Worm (Caenorhabditis elegans) whole organism, L1 larva: ENCODE results near the gene frm-3.

ENCODE experiments used
- C34B4.2 ChIP-seq: sonication (generic microtip); optimal IDR thresholded peaks from 2 replicates; lab custom pipeline; 2017; ENCODE audit warnings: mild to moderate bottlenecking, missing genetic modification characterization, missing compliant biosample characterization
- ama-1 ChIP-seq: fragments of 150-350 bp; optimal IDR thresholded peaks from 2 replicates; lab custom pipeline; 2014
- blmp-1 ChIP-seq: fragments of 150-350 bp; optimal IDR thresholded peaks from 2 replicates; lab custom pipeline; 2014; ENCODE audit warnings: missing biosample characterization, missing genetic modification characterization
- ceh-63 ChIP-seq: fragments of 200-800 bp; sonication (Bioruptor generic); optimal IDR thresholded peaks from 2 replicates; lab custom pipeline; 2018; ENCODE audit warnings: mild to moderate bottlenecking, missing genetic modification characterization, missing compliant biosample characterization
- ceh-82 ChIP-seq, 3 experiments: fragments of 150-350 bp in 1 of 3; sonication (generic microtip) in 2 of 3; optimal IDR thresholded peaks; 2 replicates each; lab custom pipeline; 2014 to 2017; ENCODE audit warnings: missing biosample characterization in 3 of 3, missing genetic modification characterization in 3 of 3
- ceh-88 ChIP-seq: fragments of 200-800 bp; sonication (Bioruptor generic); IDR thresholded peaks from 2 replicates; pipeline ENCODE4 v1.3.6; 2022; ENCODE audit warnings: missing genetic modification characterization, missing compliant biosample characterization
- ceh-90 ChIP-seq: sonication (generic microtip); optimal IDR thresholded peaks from 2 replicates; lab custom pipeline; 2016; ENCODE audit warnings: missing genetic modification characterization, missing compliant biosample characterization
- efl-1 ChIP-seq, 4 experiments: fragments of 150-350 bp; optimal IDR thresholded peaks in 3 of 4; peaks in 1 of 4; 1 replicate in 1 of 4; 2 replicates in 3 of 4; lab custom pipeline; 2014; ENCODE audit warnings: missing biosample characterization in 2 of 4, missing genetic modification characterization in 2 of 4, missing genetic modification reagents in 2 of 4
- efl-3 ChIP-seq: fragments of 200-800 bp; sonication (Bioruptor generic); optimal IDR thresholded peaks from 2 replicates; lab custom pipeline; 2018; ENCODE audit warnings: mild to moderate bottlenecking, missing genetic modification characterization, missing compliant biosample characterization
- egl-27 ChIP-seq, 2 experiments: fragments of 150-350 bp in 1 of 2; sonication (generic microtip); optimal IDR thresholded peaks; 3 replicates each; lab custom pipeline; 2017 to 2018; ENCODE audit warnings: missing biosample characterization in 2 of 2, missing genetic modification characterization in 2 of 2, missing genetic modification reagents in 2 of 2
- elt-3 ChIP-seq, 6 experiments: fragments of 150-350 bp in 1 of 6; sonication (generic microtip); optimal IDR thresholded peaks; 2 replicates each; lab custom pipeline; 2017 to 2018; ENCODE audit warnings: missing biosample characterization in 6 of 6, missing genetic modification characterization in 6 of 6, inconsistent platforms in 1 of 6
- fkh-10 ChIP-seq: sonication (generic microtip); optimal IDR thresholded peaks from 2 replicates; lab custom pipeline; 2017; ENCODE audit warnings: missing biosample characterization, missing genetic modification reagents, missing genetic modification characterization
- fos-1 ChIP-seq: fragments of 150-350 bp; optimal IDR thresholded peaks from 2 replicates; lab custom pipeline; 2014; ENCODE audit warnings: missing biosample characterization, missing genetic modification characterization
- lin-35 ChIP-seq, 2 experiments: fragments of 150-350 bp; optimal IDR thresholded peaks; 2 replicates each; lab custom pipeline; 2014; ENCODE audit warnings: missing biosample characterization in 2 of 2, missing genetic modification characterization in 2 of 2, missing genetic modification reagents in 2 of 2
- lin-39 ChIP-seq: fragments of 150-350 bp; optimal IDR thresholded peaks from 2 replicates; lab custom pipeline; 2014; ENCODE audit warnings: missing biosample characterization, missing genetic modification reagents, missing genetic modification characterization
- mab-9 ChIP-seq: fragments of 200-800 bp; sonication (Bioruptor generic); IDR thresholded peaks from 2 replicates; pipeline ENCODE4 v1.3.6; 2022; ENCODE audit warnings: missing genetic modification reagents, missing genetic modification characterization, missing compliant biosample characterization
- mep-1 ChIP-seq: fragments of 150-350 bp; optimal IDR thresholded peaks from 2 replicates; lab custom pipeline; 2014; ENCODE audit warnings: missing biosample characterization, missing genetic modification characterization
- nhr-19 ChIP-seq: fragments of 200-800 bp; sonication (Bioruptor generic); conservative IDR thresholded peaks from 2 replicates; pipeline ENCODE4 v1.3.6; 2022; ENCODE audit warnings: missing genetic modification characterization, missing compliant biosample characterization
- nhr-20 ChIP-seq: sonication (generic microtip); optimal IDR thresholded peaks from 2 replicates; lab custom pipeline; 2016; ENCODE audit warnings: mild to moderate bottlenecking, missing genetic modification characterization, missing compliant biosample characterization
- nhr-237 ChIP-seq: fragments of 150-350 bp; optimal IDR thresholded peaks from 2 replicates; lab custom pipeline; 2014; ENCODE audit warnings: missing biosample characterization, missing genetic modification characterization
- nhr-28 ChIP-seq: fragments of 150-350 bp; optimal IDR thresholded peaks from 2 replicates; lab custom pipeline; 2014; ENCODE audit warnings: missing biosample characterization, missing genetic modification characterization
- nhr-76 ChIP-seq: sonication (generic microtip); optimal IDR thresholded peaks from 2 replicates; lab custom pipeline; 2017; ENCODE audit warnings: missing biosample characterization, missing genetic modification characterization
- nhr-84 ChIP-seq: sonication (generic microtip); optimal IDR thresholded peaks from 2 replicates; lab custom pipeline; 2017; ENCODE audit warnings: missing biosample characterization, missing genetic modification characterization
- nhr-85 ChIP-seq: sonication (generic microtip); peaks from one replicate; lab custom pipeline; 2016; ENCODE audit warnings: missing genetic modification characterization, inconsistent platforms, missing compliant biosample characterization
- nhr-90 ChIP-seq: sonication (generic microtip); optimal IDR thresholded peaks from 2 replicates; lab custom pipeline; 2016; ENCODE audit warnings: mild to moderate bottlenecking, missing genetic modification characterization, missing compliant biosample characterization; ENCODE audit not compliant: poor library complexity
- pag-3 ChIP-seq: sonication (generic microtip); optimal IDR thresholded peaks from 2 replicates; lab custom pipeline; 2017; ENCODE audit warnings: missing genetic modification characterization, mild to moderate bottlenecking, missing compliant biosample characterization, antibody characterized with exemption, borderline replicate concordance; ENCODE audit not compliant: insufficient read depth
- pqm-1 ChIP-seq: sonication (generic microtip); optimal IDR thresholded peaks from 3 replicates; lab custom pipeline; 2017; ENCODE audit warnings: missing biosample characterization, missing genetic modification characterization
- skn-1 ChIP-seq: fragments of 150-350 bp; optimal IDR thresholded peaks from 2 replicates; lab custom pipeline; 2014; ENCODE audit warnings: missing biosample characterization, missing genetic modification characterization
- snu-23 ChIP-seq: sonication (generic microtip); optimal IDR thresholded peaks from 2 replicates; lab custom pipeline; 2016; ENCODE audit warnings: missing genetic modification characterization, missing compliant biosample characterization
- tlp-1 ChIP-seq: fragments of 150-350 bp; optimal IDR thresholded peaks from 2 replicates; lab custom pipeline; 2014; ENCODE audit warnings: missing biosample characterization, missing genetic modification characterization
- unc-98 ChIP-seq: fragments of 200-800 bp; sonication (Bioruptor generic); IDR thresholded peaks from 2 replicates; pipeline ENCODE4 v1.3.6; 2022; ENCODE audit warnings: missing genetic modification characterization, missing compliant biosample characterization
- xbp-1 ChIP-seq: sonication (generic microtip); optimal IDR thresholded peaks from 2 replicates; lab custom pipeline; 2016; ENCODE audit warnings: missing genetic modification characterization, missing compliant biosample characterization
- zag-1 ChIP-seq: fragments of 150-350 bp; optimal IDR thresholded peaks from 2 replicates; lab custom pipeline; 2014; ENCODE audit warnings: missing biosample characterization, missing genetic modification characterization
- ztf-4 ChIP-seq: fragments of 150-350 bp; optimal IDR thresholded peaks from 2 replicates; lab custom pipeline; 2014; ENCODE audit warnings: missing biosample characterization, missing genetic modification characterization

Gene frm-3

ce11 chrX:11572205-11572604 is at the start of gene frm-3:
Gene frm-3, plus strand, starts transcription at chrX:11572505.
- TF ChIP-seq zag-1 (tag; lab: Kevin White, UChicago): no peak
- no peak for TF ChIP-seq nhr-84 (tag; lab: Kevin White, UChicago)
- no peak for TF ChIP-seq nhr-76 (tag; lab: Kevin White, UChicago)
- TF ChIP-seq ztf-4 (tag; lab: Kevin White, UChicago): no peak
- no peak for TF ChIP-seq efl-3 (GFP tag; lab: Kevin White, UChicago)
- no peak for TF ChIP-seq ceh-90
- TF ChIP-seq, all 84 proteins: peak for 0

ce11 chrX:11523704-11524103 is 48.6 kb upstream of the frm-3 start:
- TF ChIP-seq egl-27 (tag; optimal IDR thresholded peaks at IDR 0.05; lab: Kevin White, UChicago) (no peak), unc-98 (no peak), xbp-1 (tag; lab: Kevin White, UChicago) (no peak), tlp-1 (tag; lab: Kevin White, UChicago) (no peak), ama-1 (lab: Kevin White, UChicago) (no peak), lin-39 (tag; lab: Kevin White, UChicago) (no peak), nhr-85 (tag; lab: Kevin White, UChicago) (no peak), skn-1 (tag; lab: Kevin White, UChicago) (no peak), ceh-63 (GFP tag; lab: Kevin White, UChicago) (no peak), nhr-237 (tag; lab: Kevin White, UChicago) (no peak), pag-3 (tag; lab: Kevin White, UChicago) (no peak), ceh-88 (GFP tag; lab: Robert Waterston, UW) (no peak), nhr-28 (tag; lab: Kevin White, UChicago) (no peak), fkh-10 (GFP tag; lab: Kevin White, UChicago) (no peak), mep-1 (no peak), nhr-90 (tag; lab: Kevin White, UChicago) (no peak), nhr-19 (GFP tag; lab: Robert Waterston, UW) (no peak), mab-9 (GFP tag; lab: Robert Waterston, UW) (no peak)
- TF ChIP-seq, all 84 proteins: peak for 0

- peak; percentile 61 for TF ChIP-seq nhr-19 (GFP tag; lab: Robert Waterston, UW)
- peak; percentile 26 for TF ChIP-seq blmp-1 (tag; lab: Kevin White, UChicago)
- TF ChIP-seq fos-1 (tag; lab: Kevin White, UChicago): no peak
- peak; percentile 19 for TF ChIP-seq snu-23 (GFP tag; lab: Kevin White, UChicago)
- TF ChIP-seq nhr-20 (tag; lab: Kevin White, UChicago): peak; percentile 71
- peak; percentile 82 for TF ChIP-seq nhr-85 (tag; lab: Kevin White, UChicago)
- no peak for TF ChIP-seq ceh-90
- TF ChIP-seq elt-3 (tag; optimal IDR thresholded peaks at IDR 0.05; lab: Kevin White, UChicago): peak in 1 of 6 experiments; percentile 32
These were observed 38.7 kb upstream of the frm-3 start, which contains the start of gene C35C5.8 for ce11 chrX:11533543-11534003. Gene C35C5.8, plus strand, starts transcription at chrX:11533593.

- no peak for TF ChIP-seq C34B4.2
- TF ChIP-seq blmp-1 (tag; lab: Kevin White, UChicago): peak; percentile 62
- TF ChIP-seq elt-3 (tag; optimal IDR thresholded peaks at IDR 0.05; lab: Kevin White, UChicago): peak in 2 of 6 experiments; percentile 11 to 73
- peak; percentile 13 for TF ChIP-seq nhr-85 (tag; lab: Kevin White, UChicago)
- no peak for TF ChIP-seq pqm-1 (tag; lab: Kevin White, UChicago)
- TF ChIP-seq nhr-76 (tag; lab: Kevin White, UChicago): no peak
- TF ChIP-seq efl-1 (optimal IDR thresholded peaks at IDR 0.05; lab: Kevin White, UChicago): no peak
- TF ChIP-seq efl-1 (GFP tag; optimal IDR thresholded peaks at IDR 0.05 in 1 of 2; lab: Kevin White, UChicago): peak in 1 of 2 experiments; percentile 18
- peak; percentile 52 for TF ChIP-seq nhr-20 (tag; lab: Kevin White, UChicago)
- TF ChIP-seq nhr-19 (GFP tag; lab: Robert Waterston, UW): 0 out of 2 replicates have a peak, but pooled peaks have one; percentile 35
- no peak for TF ChIP-seq ceh-82 (tag; optimal IDR thresholded peaks at IDR 0.05; lab: Kevin White, UChicago)
- TF ChIP-seq xbp-1 (tag; lab: Kevin White, UChicago): no peak
- TF ChIP-seq lin-35 (GFP tag; optimal IDR thresholded peaks at IDR 0.05; lab: Kevin White, UChicago): no peak
- TF ChIP-seq, all 84 proteins: peak for 6
These were observed 37.9 kb upstream of the frm-3 start for ce11 chrX:11534443-11534842.
